Fruit fly (Drosophila melanogaster) whole organism, prepupa: ENCODE data around the gene PpD3.

Source experiments
- Blimp-1 ChIP-seq: fragments of 200-800 bp; sonication (Bioruptor generic); optimal IDR thresholded peaks from 3 replicates; lab custom pipeline; 2017; ENCODE audit warnings: missing biosample characterization, missing genetic modification characterization, mild to moderate bottlenecking, moderate library complexity, missing genetic modification reagents
- CG11294 ChIP-seq: fragments of 200-800 bp; sonication (Bioruptor generic); IDR thresholded peaks from 2 replicates; pipeline ENCODE4 v1.3.6; 2022; ENCODE audit warnings: missing biosample characterization, missing genetic modification characterization
- CG11902 ChIP-seq: fragments of 200-800 bp; sonication (Bioruptor generic); optimal IDR thresholded peaks from 3 replicates; lab custom pipeline; 2016; ENCODE audit warnings: missing biosample characterization, missing genetic modification characterization
- CG15336 ChIP-seq: fragments of 200-800 bp; sonication (Bioruptor generic); IDR thresholded peaks from 2 replicates; pipeline ENCODE4 v1.3.6; 2022; ENCODE audit warnings: missing biosample characterization, missing genetic modification characterization
- CG1621 ChIP-seq: fragments of 200-800 bp; sonication (Bioruptor generic); optimal IDR thresholded peaks from 3 replicates; lab custom pipeline; 2018; ENCODE audit warnings: missing biosample characterization, mild to moderate bottlenecking, missing genetic modification characterization
- CG16779 ChIP-seq: fragments of 200-800 bp; sonication (Bioruptor generic); optimal IDR thresholded peaks from 3 replicates; lab custom pipeline; 2017; ENCODE audit warnings: missing biosample characterization, mild to moderate bottlenecking, missing genetic modification characterization
- CG3032 ChIP-seq: fragments of 200-800 bp; optimal IDR thresholded peaks from 2 replicates; lab custom pipeline; 2019; ENCODE audit warnings: missing biosample characterization, mild to moderate bottlenecking, missing genetic modification characterization, moderate library complexity
- CG31627 ChIP-seq: fragments of 200-800 bp; sonication (Bioruptor generic); optimal IDR thresholded peaks from 3 replicates; lab custom pipeline; 2016; ENCODE audit warnings: missing biosample characterization, missing genetic modification characterization
- CG34406 ChIP-seq: fragments of 200-800 bp; sonication (Bioruptor generic); optimal IDR thresholded peaks from 3 replicates; lab custom pipeline; 2016; ENCODE audit warnings: missing biosample characterization, missing genetic modification characterization
- CG4318 ChIP-seq: fragments of 200-800 bp; sonication (Bioruptor generic); optimal IDR thresholded peaks from 3 replicates; lab custom pipeline; 2017; ENCODE audit warnings: missing biosample characterization, mild to moderate bottlenecking, missing genetic modification characterization
- CG6792 ChIP-seq: fragments of 200-800 bp; sonication (Bioruptor generic); optimal IDR thresholded peaks from 3 replicates; lab custom pipeline; 2016; ENCODE audit warnings: missing biosample characterization, missing genetic modification characterization
- CG6854 ChIP-seq: fragments of 200-800 bp; sonication (Bioruptor generic); optimal IDR thresholded peaks from 2 replicates; lab custom pipeline; 2017; ENCODE audit warnings: missing biosample characterization, mild to moderate bottlenecking, missing genetic modification characterization
- CG8119 ChIP-seq: fragments of 200-800 bp; sonication (Bioruptor generic); IDR thresholded peaks from 3 replicates; pipeline ENCODE4 v1.3.6; 2022; ENCODE audit warnings: missing biosample characterization, missing genetic modification characterization
- CG8319 ChIP-seq: fragments of 200-800 bp; sonication (Bioruptor generic); optimal IDR thresholded peaks from 3 replicates; lab custom pipeline; 2016; ENCODE audit warnings: missing biosample characterization, missing genetic modification characterization
- Eip78C ChIP-seq: fragments of 200-800 bp; sonication (Bioruptor generic); peaks from one replicate; lab custom pipeline; 2016; ENCODE audit warnings: missing biosample characterization, missing genetic modification characterization
- Eip93F ChIP-seq: fragments of 200-800 bp; sonication (Bioruptor generic); optimal IDR thresholded peaks from 2 replicates; lab custom pipeline; 2016; ENCODE audit warnings: missing biosample characterization, mild to moderate bottlenecking, missing genetic modification characterization
- Ets21C ChIP-seq: fragments of 200-800 bp; sonication (Bioruptor generic); optimal IDR thresholded peaks from 3 replicates; lab custom pipeline; 2016; ENCODE audit warnings: missing biosample characterization, missing genetic modification characterization
- Hr38 ChIP-seq: sonication (Bioruptor generic); optimal IDR thresholded peaks from 2 replicates; lab custom pipeline; 2016; ENCODE audit warnings: missing biosample characterization, missing genetic modification characterization
- Hr4 ChIP-seq: fragments of 200-800 bp; sonication (Bioruptor generic); optimal IDR thresholded peaks from 3 replicates; lab custom pipeline; 2016; ENCODE audit warnings: missing biosample characterization, missing genetic modification characterization
- Met ChIP-seq: fragments of 200-800 bp; sonication (Bioruptor generic); optimal IDR thresholded peaks from 3 replicates; lab custom pipeline; 2016; ENCODE audit warnings: missing biosample characterization, missing genetic modification characterization
- OdsH ChIP-seq: fragments of 200-800 bp; sonication (Bioruptor generic); optimal IDR thresholded peaks from 3 replicates; lab custom pipeline; 2016; ENCODE audit warnings: missing biosample characterization, missing genetic modification characterization
- Sox102F ChIP-seq: fragments of 200-800 bp; sonication (Bioruptor generic); optimal IDR thresholded peaks from 2 replicates; lab custom pipeline; 2016; ENCODE audit warnings: missing biosample characterization, mild to moderate bottlenecking, missing genetic modification characterization
- Sox14 ChIP-seq: fragments of 200-800 bp; sonication (Bioruptor generic); optimal IDR thresholded peaks from 3 replicates; lab custom pipeline; 2016; ENCODE audit warnings: missing biosample characterization, missing genetic modification characterization
- Sox15 ChIP-seq: fragments of 200-800 bp; sonication (Bioruptor generic); optimal IDR thresholded peaks from 3 replicates; lab custom pipeline; 2016; ENCODE audit warnings: missing biosample characterization, missing genetic modification characterization
- achi ChIP-seq: fragments of 200-800 bp; sonication (Bioruptor generic); optimal IDR thresholded peaks from 3 replicates; lab custom pipeline; 2016; ENCODE audit warnings: missing biosample characterization, missing genetic modification characterization
- acj6 ChIP-seq: fragments of 200-800 bp; sonication (Bioruptor generic); optimal IDR thresholded peaks from 3 replicates; lab custom pipeline; 2016; ENCODE audit warnings: missing biosample characterization, missing genetic modification characterization
- cyc ChIP-seq: fragments of 200-800 bp; sonication (Bioruptor generic); optimal IDR thresholded peaks from 3 replicates; lab custom pipeline; 2016; ENCODE audit warnings: missing biosample characterization, missing genetic modification characterization
- dac ChIP-seq: fragments of 200-800 bp; sonication (Bioruptor generic); optimal IDR thresholded peaks from 2 replicates; lab custom pipeline; 2017; ENCODE audit warnings: missing biosample characterization, mild to moderate bottlenecking, missing genetic modification characterization
- dsx ChIP-seq: fragments of 200-800 bp; optimal IDR thresholded peaks from 3 replicates; lab custom pipeline; 2019; ENCODE audit warnings: missing biosample characterization, mild to moderate bottlenecking, missing genetic modification characterization, moderate library complexity; ENCODE audit not compliant: poor library complexity, severe bottlenecking
- eg ChIP-seq: fragments of 200-800 bp; sonication (Bioruptor generic); IDR thresholded peaks from 3 replicates; pipeline ENCODE4 v1.3.6; 2022; ENCODE audit warnings: missing biosample characterization, missing genetic modification characterization
- esn ChIP-seq: fragments of 200-800 bp; sonication (Bioruptor generic); optimal IDR thresholded peaks from 2 replicates; lab custom pipeline; 2016; ENCODE audit warnings: missing biosample characterization, mild to moderate bottlenecking, missing genetic modification characterization, moderate library complexity
- fd85E ChIP-seq: fragments of 200-800 bp; sonication (Bioruptor generic); optimal IDR thresholded peaks from 3 replicates; lab custom pipeline; 2016; ENCODE audit warnings: missing biosample characterization, missing genetic modification characterization
- fkh ChIP-seq: fragments of 200-800 bp; sonication (Bioruptor generic); optimal IDR thresholded peaks from 3 replicates; lab custom pipeline; 2017; ENCODE audit warnings: missing biosample characterization, mild to moderate bottlenecking, missing genetic modification characterization, moderate library complexity
- net ChIP-seq: fragments of 200-800 bp; sonication (Bioruptor generic); optimal IDR thresholded peaks from 3 replicates; lab custom pipeline; 2016; ENCODE audit warnings: missing biosample characterization, missing genetic modification characterization
- pdm3 ChIP-seq: fragments of 200-800 bp; sonication (Bioruptor generic); optimal IDR thresholded peaks from 3 replicates; lab custom pipeline; 2016; ENCODE audit warnings: missing biosample characterization, missing genetic modification characterization
- spab ChIP-seq: fragments of 200-800 bp; sonication (Bioruptor generic); optimal IDR thresholded peaks from 2 replicates; lab custom pipeline; 2017; ENCODE audit warnings: missing biosample characterization, mild to moderate bottlenecking, missing genetic modification characterization, missing genetic modification reagents
- svp ChIP-seq: fragments of 200-800 bp; sonication (Bioruptor generic); peaks from one replicate; lab custom pipeline; 2016; ENCODE audit warnings: missing biosample characterization, missing genetic modification characterization
- topi ChIP-seq: fragments of 200-800 bp; sonication (Bioruptor generic); optimal IDR thresholded peaks from 3 replicates; lab custom pipeline; 2016; ENCODE audit warnings: missing biosample characterization, missing genetic modification characterization
- vri ChIP-seq: fragments of 200-800 bp; sonication (Bioruptor generic); optimal IDR thresholded peaks from 3 replicates; lab custom pipeline; 2016; ENCODE audit warnings: missing biosample characterization, mild to moderate bottlenecking, missing genetic modification characterization

The PpD3 gene

DNA sequence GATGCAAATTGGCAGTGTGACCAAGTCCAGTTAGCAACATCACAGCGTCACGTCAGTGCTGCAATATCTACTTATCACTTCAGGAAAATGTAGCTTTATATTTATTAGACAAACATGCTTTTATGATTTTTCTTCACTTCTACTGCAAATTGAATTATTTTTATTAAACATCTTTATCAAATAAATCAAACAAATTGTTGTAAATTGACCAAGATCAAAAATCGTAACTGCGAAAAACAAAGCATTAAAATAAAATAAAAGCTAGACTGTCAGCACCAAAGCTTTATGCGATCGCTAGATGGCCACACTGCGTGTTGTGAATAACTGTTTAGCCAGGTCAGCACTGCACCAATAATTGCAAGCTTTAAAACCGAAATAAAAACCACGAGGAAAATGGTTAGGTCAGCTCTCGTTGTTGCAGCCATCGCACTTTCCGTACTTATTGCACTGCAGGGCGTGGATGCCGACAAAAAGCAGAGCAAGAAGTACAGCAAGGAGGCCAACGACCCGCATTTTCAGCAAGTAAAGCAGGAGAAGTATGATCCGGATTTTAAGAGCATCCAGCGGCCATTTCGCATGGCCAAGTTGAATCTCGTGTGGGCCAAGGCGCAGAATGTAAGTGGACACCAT, 43.6 kb downstream of the PpD3 start, which contains the start of the genes CG12945 and CG8507 (continued):
- TF ChIP-seq Hr38 (GFP tag; lab: Kevin White, UChicago) (no peak), OdsH (no peak), dsx (GFP tag; lab: Kevin White, UChicago) (no peak), CG31627 (GFP tag; lab: Kevin White, UChicago) (peak; percentile 58), CG4318 (GFP tag; lab: Kevin White, UChicago) (no peak), CG3032 (tag; lab: Kevin White, UChicago) (peak; percentile 58), net (no peak), spab (no peak), esn (GFP tag; lab: Kevin White, UChicago) (peak; percentile 71), Sox102F (GFP tag; lab: Kevin White, UChicago) (no peak), Sox14 (GFP tag; lab: Kevin White, UChicago) (peak; percentile 76), topi (peak; percentile 53), CG11902 (peak; percentile 9), Hr4 (GFP tag; lab: Kevin White, UChicago) (no peak), CG6854 (GFP tag; lab: Kevin White, UChicago) (no peak), pdm3 (GFP tag; lab: Kevin White, UChicago) (no peak), CG8319 (GFP tag; lab: Kevin White, UChicago) (no peak), CG6792 (no peak), CG11294 (no peak), Met (GFP tag; lab: Kevin White, UChicago) (no peak), dac (no peak), Eip93F (GFP tag; lab: Kevin White, UChicago) (no peak), achi (GFP tag; lab: Kevin White, UChicago) (no peak), fd85E (GFP tag; lab: Kevin White, UChicago) (no peak), fkh (GFP tag; lab: Kevin White, UChicago) (no peak), cyc (GFP tag; lab: Kevin White, UChicago) (peak; percentile 35), Eip78C (GFP tag; lab: Kevin White, UChicago) (peak; percentile 83), CG16779 (tag; lab: Kevin White, UChicago) (no peak), CG34406 (GFP tag; lab: Kevin White, UChicago) (no peak)

DNA sequence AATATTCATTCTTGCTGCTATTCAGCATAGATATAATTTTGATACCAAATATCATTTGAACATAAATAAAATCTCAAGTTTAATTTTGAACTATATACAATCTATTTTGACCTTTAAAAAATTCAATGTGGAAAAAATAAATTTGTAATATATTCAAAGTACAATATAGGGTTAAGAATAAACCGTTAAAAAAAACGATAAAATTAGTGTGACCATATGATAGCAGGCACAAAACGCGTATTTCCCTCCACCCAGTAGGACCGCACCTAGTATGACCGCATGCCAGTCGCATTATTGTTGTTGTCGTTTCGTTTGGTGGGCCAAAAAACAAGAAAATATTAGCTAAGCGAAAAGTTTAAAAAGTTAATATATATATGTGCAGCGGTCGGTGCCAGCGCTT, 45.3 kb downstream of the PpD3 start, which contains the start of gene CG8516:
TSS of gene CG8516 (plus strand) at position 278 of the 400 bp plus-strand sequence.
- TF ChIP-seq svp (GFP tag; lab: Kevin White, UChicago) (no peak), CG1621 (tag; lab: Kevin White, UChicago) (no peak), CG15336 (peak; percentile 70), CG8119 (GFP tag; lab: Robert Waterston, UW) (peak; percentile 61; the same call in 2 of the 3 replicates), acj6 (GFP tag; lab: Kevin White, UChicago) (peak; percentile 11), CG31627 (GFP tag; lab: Kevin White, UChicago) (peak; percentile 19), CG6792 (no peak), vri (GFP tag; lab: Kevin White, UChicago) (no peak), eg (GFP tag; lab: Robert Waterston, UW) (peak; percentile 25; the same call in 1 of the 3 replicates), esn (GFP tag; lab: Kevin White, UChicago) (peak; percentile 41), Eip78C (GFP tag; lab: Kevin White, UChicago) (peak; percentile 79), Blimp-1 (GFP tag; lab: Kevin White, UChicago) (no peak), Sox15 (GFP tag; lab: Kevin White, UChicago) (no peak), CG4318 (GFP tag; lab: Kevin White, UChicago) (no peak), Ets21C (no peak)
